Fruit fly (Drosophila melanogaster) whole organism, embryonic: ENCODE data around the gene Gr2a.

Experiments used
- CG11456 ChIP-seq: fragments of 200-800 bp; sonication (Bioruptor generic); IDR thresholded peaks from 3 replicates; pipeline ENCODE4 v1.3.6; 2022; ENCODE audit warnings: missing biosample characterization, missing genetic modification characterization
- CG14965 ChIP-seq: fragments of 200-800 bp; sonication (Bioruptor generic); optimal IDR thresholded peaks from 2 replicates; lab custom pipeline; 2016; ENCODE audit warnings: missing biosample characterization, missing genetic modification characterization, borderline replicate concordance
- Opbp ChIP-seq: fragments of 200-800 bp; sonication (Bioruptor generic); IDR thresholded peaks from 3 replicates; pipeline ENCODE4 v1.3.6; 2022; ENCODE audit warnings: missing biosample characterization, missing genetic modification characterization; ENCODE audit not compliant: partially characterized antibody
- al ChIP-seq: fragments of 200-800 bp; sonication (Bioruptor generic); IDR thresholded peaks from 2 replicates; pipeline ENCODE4 v1.3.6; 2022; ENCODE audit warnings: missing biosample characterization, missing genetic modification characterization

DNA sequence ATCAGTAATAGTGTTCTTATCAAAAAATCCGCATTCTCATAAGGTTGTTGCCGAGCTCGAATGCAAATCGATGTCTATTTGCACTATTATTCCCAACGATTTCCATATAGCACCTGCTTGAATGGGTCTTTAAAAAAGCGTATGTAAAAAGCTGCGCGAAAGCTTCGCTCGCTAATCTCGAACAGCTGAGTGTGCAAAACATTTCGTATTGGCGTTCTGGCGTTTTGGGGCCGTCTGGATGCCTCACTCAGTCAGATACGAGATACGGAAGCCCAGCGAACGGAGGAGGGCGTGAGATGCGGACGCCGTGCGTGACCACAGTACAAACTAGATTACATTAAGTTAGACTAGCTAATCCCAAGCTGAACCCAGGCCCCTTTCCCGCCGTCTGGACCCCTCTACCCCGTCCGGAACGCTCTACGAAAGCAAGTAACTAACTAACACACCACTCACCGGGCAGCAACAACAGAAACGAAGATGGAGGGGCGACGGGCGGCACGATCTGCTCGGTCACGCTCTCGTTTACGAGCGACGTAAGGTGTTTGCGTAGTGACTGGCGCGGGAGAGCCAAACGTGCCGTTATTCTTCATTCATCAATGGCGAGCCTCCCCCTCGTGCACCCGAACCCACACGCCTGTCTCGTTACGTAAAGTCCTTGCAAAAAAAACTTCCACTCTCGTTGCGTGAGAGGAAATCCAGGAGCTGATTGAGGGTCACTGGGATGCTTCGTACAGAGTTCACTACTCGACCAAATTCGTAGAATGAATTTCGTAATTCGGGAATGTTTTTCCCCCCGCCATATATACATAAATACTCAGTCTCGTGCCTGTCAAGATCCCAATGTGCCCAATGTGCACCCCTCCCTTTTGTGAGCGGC, 14.5 kb downstream of the Gr2a start:
- TF ChIP-seq CG14965 (no peak), CG11456 (GFP tag; lab: Robert Waterston, UW) (no peak), Opbp (no peak), al (no peak)
